Worm (Caenorhabditis elegans) whole organism, late embryonic: ENCODE measurements around the gene gakh-1.

ENCODE experiments used
- ama-1 ChIP-seq: fragments of 150-350 bp; optimal IDR thresholded peaks from 2 replicates; lab custom pipeline; 2014
- ceh-24 ChIP-seq: sonication (generic microtip); optimal IDR thresholded peaks from 2 replicates; lab custom pipeline; 2016; ENCODE audit warnings: mild to moderate bottlenecking, missing genetic modification characterization, missing compliant biosample characterization
- ceh-6 ChIP-seq: fragments of 200-800 bp; sonication (Bioruptor generic); optimal IDR thresholded peaks from 2 replicates; lab custom pipeline; 2018; ENCODE audit warnings: mild to moderate bottlenecking, missing genetic modification characterization, missing compliant biosample characterization
- nhr-11 ChIP-seq: fragments of 150-350 bp; optimal IDR thresholded peaks from 2 replicates; lab custom pipeline; 2014; ENCODE audit warnings: missing biosample characterization, missing genetic modification characterization
- odd-2 ChIP-seq: sonication (generic microtip); optimal IDR thresholded peaks from 2 replicates; lab custom pipeline; 2017; ENCODE audit warnings: antibody characterized with exemption, mild to moderate bottlenecking, missing genetic modification characterization, missing compliant biosample characterization
- pha-4 ChIP-seq: fragments of 150-350 bp; optimal IDR thresholded peaks from 2 replicates; lab custom pipeline; 2018; ENCODE audit warnings: missing biosample characterization, missing genetic modification reagents, missing genetic modification characterization
- sox-4 ChIP-seq: sonication (generic microtip); optimal IDR thresholded peaks from 2 replicates; lab custom pipeline; 2017; ENCODE audit warnings: mild to moderate bottlenecking, missing genetic modification characterization, inconsistent platforms, missing compliant biosample characterization
- syd-9 ChIP-seq: sonication (generic microtip); optimal IDR thresholded peaks from 2 replicates; lab custom pipeline; 2016; ENCODE audit warnings: mild to moderate bottlenecking, missing genetic modification characterization, moderate library complexity, missing compliant biosample characterization
- unc-55 ChIP-seq: sonication (generic microtip); optimal IDR thresholded peaks from 2 replicates; lab custom pipeline; 2017; ENCODE audit warnings: missing biosample characterization, missing genetic modification reagents, missing genetic modification characterization
- unc-86 ChIP-seq: sonication (generic microtip); optimal IDR thresholded peaks from 2 replicates; lab custom pipeline; 2016; ENCODE audit warnings: missing genetic modification characterization, missing compliant biosample characterization

ce11 chrX:5787861-5788260 is 5.6 kb downstream of the gakh-1 start, which contains the start of gene F46G11.2:
- TF ChIP-seq nhr-11 (tag; lab: Kevin White, UChicago) (no peak), ceh-24 (no peak), ama-1 (lab: Kevin White, UChicago) (no peak), odd-2 (tag; lab: Kevin White, UChicago) (no peak), pha-4 (no peak), ceh-6 (no peak), unc-86 (tag; lab: Kevin White, UChicago) (no peak), unc-55 (GFP tag; lab: Kevin White, UChicago) (no peak), sox-4 (tag; lab: Kevin White, UChicago) (no peak), syd-9 (tag; lab: Kevin White, UChicago) (no peak)
